Fruit fly (Drosophila melanogaster) whole organism, wandering third instar larva: ENCODE results near the gene CG13847.

Experiments
- Abd-B ChIP-seq: fragments of >200 bp; optimal IDR thresholded peaks from 2 replicates; lab custom pipeline; 2017; ENCODE audit warnings: missing biosample characterization, missing genetic modification characterization
- CG32264 ChIP-seq: fragments of 200-800 bp; sonication (Bioruptor generic); optimal IDR thresholded peaks from 2 replicates; lab custom pipeline; 2016; ENCODE audit warnings: missing biosample characterization, missing genetic modification characterization
- Dfd ChIP-seq: fragments of >200 bp; optimal IDR thresholded peaks from 2 replicates; lab custom pipeline; 2017; ENCODE audit warnings: missing biosample characterization, missing genetic modification characterization
- Dif ChIP-seq: fragments of 200-275, 200-300 bp; sonication (Bioruptor generic); optimal IDR thresholded peaks from 2 replicates; lab custom pipeline; 2018; ENCODE audit warnings: missing biosample characterization, missing genetic modification characterization; ENCODE audit not compliant: partially characterized antibody
- GATAd ChIP-seq: sonication (Bioruptor generic); optimal IDR thresholded peaks from 2 replicates; lab custom pipeline; 2016; ENCODE audit warnings: missing biosample characterization, missing genetic modification characterization
- HLH106 ChIP-seq: fragments of 200-800 bp; optimal IDR thresholded peaks from 3 replicates; lab custom pipeline; 2019; ENCODE audit warnings: missing biosample characterization, mild to moderate bottlenecking, missing genetic modification characterization, moderate library complexity
- Hnf4 ChIP-seq: fragments of 200-800 bp; sonication (Bioruptor generic); optimal IDR thresholded peaks from 2 replicates; lab custom pipeline; 2016; ENCODE audit warnings: missing biosample characterization, mild to moderate bottlenecking, missing genetic modification characterization
- Hr78 ChIP-seq: fragments of >200 bp; optimal IDR thresholded peaks from 2 replicates; lab custom pipeline; 2017; ENCODE audit warnings: missing biosample characterization, missing genetic modification characterization
- Hr83 ChIP-seq: fragments of 200-300 bp; sonication (Bioruptor generic); optimal IDR thresholded peaks from 2 replicates; lab custom pipeline; 2016; ENCODE audit warnings: missing biosample characterization, mild to moderate bottlenecking, missing genetic modification characterization, moderate library complexity; ENCODE audit not compliant: poor library complexity, severe bottlenecking
- Jra ChIP-seq: sonication (Bioruptor generic); optimal IDR thresholded peaks from 2 replicates; lab custom pipeline; 2016; ENCODE audit warnings: missing biosample characterization, missing genetic modification characterization
- Mio ChIP-seq: sonication (Bioruptor generic); optimal IDR thresholded peaks from 2 replicates; lab custom pipeline; 2016; ENCODE audit warnings: missing biosample characterization, missing genetic modification characterization
- Myc ChIP-seq: fragments of >200 bp; optimal IDR thresholded peaks from 2 replicates; lab custom pipeline; 2017
- N ChIP-seq: fragments of >200 bp; optimal IDR thresholded peaks from 2 replicates; lab custom pipeline; 2018; ENCODE audit warnings: missing biosample characterization, missing external identifiers, missing genetic modification characterization
- OdsH ChIP-seq: fragments of 200-800 bp; sonication (Bioruptor generic); optimal IDR thresholded peaks from 2 replicates; lab custom pipeline; 2016; ENCODE audit warnings: missing biosample characterization, mild to moderate bottlenecking, missing genetic modification characterization
- Sp1 ChIP-seq: fragments of 200-800 bp; sonication (Bioruptor generic); optimal IDR thresholded peaks from 3 replicates; lab custom pipeline; 2019; ENCODE audit warnings: missing biosample characterization, mild to moderate bottlenecking, missing genetic modification characterization, moderate library complexity
- Vsx2 ChIP-seq: fragments of 200-300, 225-300 bp; sonication (Bioruptor generic); optimal IDR thresholded peaks from 2 replicates; lab custom pipeline; 2018; ENCODE audit warnings: missing biosample characterization, missing genetic modification characterization; ENCODE audit not compliant: partially characterized antibody
- dl ChIP-seq, 2 experiments: fragments of 175-275, 200-275 bp in 1 of 2; fragments of 200-275 bp in 1 of 2; sonication (Bioruptor generic); optimal IDR thresholded peaks; lab custom pipeline; 2018; ENCODE audit warnings: mild to moderate bottlenecking in 2 of 2, missing biosample characterization in 2 of 2, missing genetic modification characterization in 2 of 2, moderate library complexity in 2 of 2; ENCODE audit not compliant: partially characterized antibody in 2 of 2, insufficient read depth in 1 of 2
- ey ChIP-seq: fragments of 200-800 bp; sonication (Bioruptor generic); optimal IDR thresholded peaks from 2 replicates; lab custom pipeline; 2016; ENCODE audit warnings: missing biosample characterization, missing genetic modification characterization
- foxo ChIP-seq, 2 experiments: fragments of 200-800 bp; sonication (Bioruptor generic); optimal IDR thresholded peaks; 2 replicates in 1 of 2; 3 replicates in 1 of 2; lab custom pipeline; 2016 to 2017; ENCODE audit warnings: missing biosample characterization in 2 of 2, missing genetic modification characterization in 2 of 2
- fru ChIP-seq: fragments of 200-800 bp; sonication (Bioruptor generic); optimal IDR thresholded peaks from 3 replicates; lab custom pipeline; 2016; ENCODE audit warnings: missing biosample characterization, mild to moderate bottlenecking, missing genetic modification characterization
- h ChIP-seq: fragments of 200-800 bp; sonication (Bioruptor generic); optimal IDR thresholded peaks from 3 replicates; lab custom pipeline; 2016; ENCODE audit warnings: missing biosample characterization, mild to moderate bottlenecking, missing genetic modification characterization
- pan ChIP-seq: fragments of >200 bp; optimal IDR thresholded peaks from 2 replicates; lab custom pipeline; 2017
- psq ChIP-seq: fragments of 200-800 bp; sonication (Bioruptor generic); optimal IDR thresholded peaks from 3 replicates; lab custom pipeline; 2017; ENCODE audit warnings: missing biosample characterization, mild to moderate bottlenecking, missing genetic modification characterization, moderate library complexity
- rgr ChIP-seq: fragments of 200-800 bp; sonication (Bioruptor generic); optimal IDR thresholded peaks from 3 replicates; lab custom pipeline; 2016; ENCODE audit warnings: missing biosample characterization, mild to moderate bottlenecking, missing genetic modification characterization
- sage ChIP-seq: fragments of 200-800 bp; sonication (Bioruptor generic); optimal IDR thresholded peaks from 2 replicates; lab custom pipeline; 2016; ENCODE audit warnings: missing biosample characterization, mild to moderate bottlenecking, missing genetic modification characterization
- sv ChIP-seq: fragments of 200-800 bp; sonication (Bioruptor generic); optimal IDR thresholded peaks from 3 replicates; lab custom pipeline; 2016; ENCODE audit warnings: missing biosample characterization, missing genetic modification characterization
- tai ChIP-seq: sonication (Bioruptor generic); optimal IDR thresholded peaks from 2 replicates; lab custom pipeline; 2016; ENCODE audit warnings: missing biosample characterization, missing genetic modification characterization
- usp ChIP-seq: fragments of >200 bp; optimal IDR thresholded peaks from 2 replicates; lab custom pipeline; 2017; ENCODE audit warnings: missing biosample characterization, missing genetic modification characterization

CG13847 gene

DNA sequence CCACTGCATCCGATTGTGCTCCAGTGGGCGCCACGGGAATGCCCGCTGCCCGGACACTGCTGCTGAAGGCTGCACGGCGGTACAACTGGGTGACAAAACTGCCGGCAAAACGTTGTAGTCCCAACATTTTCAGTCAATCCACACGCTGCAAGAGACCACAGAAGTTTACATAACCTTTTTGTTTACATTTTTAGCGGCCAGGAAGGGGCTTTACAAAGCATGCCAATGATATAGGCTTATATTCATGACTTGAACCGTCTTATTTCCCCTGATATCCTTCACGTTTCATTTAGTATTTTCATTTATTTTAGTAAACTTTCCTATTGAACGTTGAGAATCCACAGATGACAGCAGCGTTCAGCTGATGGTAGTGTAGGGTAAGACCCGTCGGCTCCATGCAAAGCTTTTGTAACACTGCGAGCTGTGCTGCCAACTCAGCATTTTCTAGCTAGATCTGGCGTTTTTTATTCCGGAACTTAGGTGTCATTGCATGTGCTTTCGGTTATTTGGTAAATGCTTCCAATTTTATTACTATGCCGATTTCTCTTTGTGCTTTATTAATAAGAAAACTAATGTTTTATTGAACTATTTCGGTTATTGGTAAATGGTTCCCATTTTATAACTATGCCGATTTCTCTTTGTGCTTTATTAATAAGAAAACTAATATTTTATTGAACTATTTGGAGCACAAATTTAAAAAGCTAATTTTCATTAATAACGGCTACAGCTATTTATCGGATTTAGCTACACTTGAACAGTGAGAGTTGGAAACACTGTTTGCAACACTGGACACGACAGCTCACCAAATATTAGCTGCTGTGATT, 25.2 kb downstream of the CG13847 start, which contains the start of the genes CG13850 and lqfR (continued):
- peak; percentile 85 for TF ChIP-seq Jra (GFP tag; lab: Kevin White, UChicago)

DNA sequence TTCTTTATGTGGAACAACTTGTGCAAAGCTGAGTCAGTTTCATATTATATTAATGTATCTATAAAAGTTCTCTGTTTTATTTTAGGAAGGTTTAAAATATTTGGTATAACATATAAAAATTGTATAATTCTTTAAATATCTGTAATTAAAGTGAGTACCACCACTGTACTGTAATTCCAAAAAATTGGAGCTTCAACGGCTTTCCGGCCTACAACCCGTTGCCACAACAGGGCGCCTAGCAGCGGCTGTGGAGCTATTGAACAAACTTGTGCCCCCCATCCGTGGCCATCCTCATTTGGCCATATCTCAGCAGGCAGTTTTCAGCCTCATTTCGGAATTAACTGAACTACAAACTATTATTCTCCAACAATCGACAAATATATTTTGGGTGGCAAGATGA, 30.3 kb downstream of the CG13847 start, which contains the start of gene CG13855:
CG13855 (plus strand) TSS at position 301 of the 400 bp plus-strand sequence.
- TF ChIP-seq Hnf4 (no peak), N (GFP tag; lab: Kevin White, UChicago) (no peak), Dfd (no peak), Hr78 (GFP tag; lab: Kevin White, UChicago) (no peak), sage (no peak), sv (GFP tag; lab: Kevin White, UChicago) (no peak), fru (no peak), psq (GFP tag; lab: Kevin White, UChicago) (no peak), HLH106 (tag; lab: Kevin White, UChicago) (no peak), CG32264 (GFP tag; lab: Kevin White, UChicago) (no peak), pan (no peak), dl (GFP tag; optimal IDR thresholded peaks at IDR 0.05; lab: Kevin White, UChicago; ENCODE audit: insufficient read depth in 1 of 2, partially characterized antibody in 2 of 2) (no peak), Abd-B (GFP tag; lab: Kevin White, UChicago) (no peak), rgr (GFP tag; lab: Kevin White, UChicago) (no peak), tai (GFP tag; lab: Kevin White, UChicago) (no peak), Sp1 (GFP tag; lab: Kevin White, UChicago) (no peak)

DNA sequence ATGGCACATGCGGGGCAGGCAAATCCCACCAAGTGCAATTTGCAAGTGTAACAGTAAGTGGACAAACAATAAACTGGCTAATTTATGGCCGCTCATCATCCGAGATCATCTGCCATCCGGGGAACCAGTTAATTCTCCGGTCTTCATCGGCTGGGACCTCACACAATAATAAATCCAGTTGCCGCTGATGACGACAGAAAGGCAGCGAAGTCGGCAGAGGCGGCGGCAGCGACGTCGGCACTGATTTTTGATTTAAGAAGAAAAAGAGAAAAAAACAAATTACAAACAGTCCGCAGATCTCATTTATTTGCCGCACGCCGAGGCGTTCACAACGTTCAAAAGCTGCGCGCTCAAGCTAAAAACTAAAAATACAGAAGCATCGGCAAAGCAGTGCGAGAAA, 33.6 kb downstream of the CG13847 start, which contains the start of gene CG13856:
CG13856 (plus strand) TSS at position 301 of the 400 bp plus-strand sequence.
- no peak for TF ChIP-seq Hr83 (GFP tag; lab: Kevin White, UChicago)

DNA sequence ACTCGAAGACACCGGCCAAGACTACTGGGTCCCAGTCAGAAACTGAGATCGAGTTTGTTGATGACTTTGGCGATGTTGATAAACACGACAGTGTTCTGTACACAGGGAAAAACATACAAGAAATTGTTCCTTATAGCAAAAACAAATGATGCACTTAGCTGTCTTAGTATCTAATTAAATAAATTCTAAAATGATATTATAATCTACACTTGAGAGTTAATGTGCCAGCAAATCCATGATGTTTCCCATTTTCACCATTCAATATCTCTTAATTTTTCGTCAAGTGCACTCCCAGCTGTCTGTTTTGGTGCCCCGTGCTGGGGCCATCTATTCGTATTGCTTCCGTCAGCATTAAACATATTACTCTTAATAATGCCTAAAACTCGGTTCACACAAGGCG, 35.7 kb downstream of the CG13847 start:
- TF ChIP-seq sv (GFP tag; lab: Kevin White, UChicago): peak; percentile 18
- TF ChIP-seq Mio (GFP tag; lab: Kevin White, UChicago): no peak
- TF ChIP-seq, all 38 proteins: peak for 1

DNA sequence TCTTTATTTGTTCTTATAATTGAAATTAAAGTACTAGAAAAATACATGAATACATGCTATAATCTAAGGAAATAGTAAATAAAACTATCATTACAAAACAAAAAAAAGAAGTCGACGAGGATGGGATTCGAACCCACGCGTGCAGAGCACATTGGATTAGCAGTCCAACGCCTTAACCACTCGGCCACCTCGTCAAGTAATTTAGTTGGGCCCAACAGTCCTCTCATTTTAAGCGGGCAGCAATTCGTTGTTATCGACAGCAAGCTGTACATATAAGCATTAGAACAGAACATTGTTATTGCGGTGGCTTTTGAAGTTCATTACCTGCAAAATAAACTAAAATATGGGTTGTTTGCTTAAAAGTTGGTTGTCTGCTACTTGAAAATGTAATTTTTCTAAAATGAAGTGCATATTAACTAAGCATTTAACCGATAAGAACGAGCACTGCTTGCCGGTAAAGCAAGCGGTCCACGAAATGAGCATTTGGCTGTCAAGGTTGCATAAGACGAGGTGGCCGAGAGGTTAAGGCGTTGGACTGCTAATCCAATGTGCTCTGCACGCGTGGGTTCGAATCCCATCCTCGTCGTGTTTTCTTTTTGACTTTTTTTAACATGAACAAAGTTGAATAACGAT, 38.8 kb downstream of the CG13847 start:
- TF ChIP-seq Myc (lab: Kevin White, UChicago): peak; percentile 23
- peak; percentile 14 for TF ChIP-seq Abd-B (GFP tag; lab: Kevin White, UChicago)
- TF ChIP-seq N (GFP tag; lab: Kevin White, UChicago): peak; percentile 77
- no peak for TF ChIP-seq Dif (GFP tag; lab: Kevin White, UChicago)

DNA sequence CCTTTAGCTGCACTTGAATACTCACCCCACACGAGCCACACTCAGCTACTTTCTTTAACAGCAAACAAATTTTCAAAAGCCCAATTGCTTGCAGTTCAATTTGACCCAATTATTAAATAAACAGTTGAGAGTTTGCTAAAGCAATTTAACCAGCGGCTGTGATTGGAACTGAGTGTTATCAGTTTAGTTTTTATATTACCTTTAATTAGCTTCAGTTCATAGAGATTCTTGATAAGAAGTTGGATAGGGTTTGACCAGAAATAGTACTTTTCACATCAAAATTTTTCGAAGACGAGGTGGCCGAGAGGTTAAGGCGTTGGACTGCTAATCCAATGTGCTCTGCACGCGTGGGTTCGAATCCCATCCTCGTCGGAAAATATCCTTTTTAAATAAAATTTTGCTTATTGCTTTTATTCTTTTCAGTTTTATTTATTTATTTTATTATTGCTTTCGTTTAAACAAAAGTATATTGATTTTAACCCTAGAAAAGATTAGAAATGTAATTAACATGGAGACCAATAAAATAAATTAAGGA, 39.6 kb downstream of the CG13847 start:
- TF ChIP-seq dl (GFP tag; optimal IDR thresholded peaks at IDR 0.05; lab: Kevin White, UChicago; ENCODE audit: insufficient read depth in 1 of 2, partially characterized antibody in 2 of 2) (no peak), sage (no peak)

DNA sequence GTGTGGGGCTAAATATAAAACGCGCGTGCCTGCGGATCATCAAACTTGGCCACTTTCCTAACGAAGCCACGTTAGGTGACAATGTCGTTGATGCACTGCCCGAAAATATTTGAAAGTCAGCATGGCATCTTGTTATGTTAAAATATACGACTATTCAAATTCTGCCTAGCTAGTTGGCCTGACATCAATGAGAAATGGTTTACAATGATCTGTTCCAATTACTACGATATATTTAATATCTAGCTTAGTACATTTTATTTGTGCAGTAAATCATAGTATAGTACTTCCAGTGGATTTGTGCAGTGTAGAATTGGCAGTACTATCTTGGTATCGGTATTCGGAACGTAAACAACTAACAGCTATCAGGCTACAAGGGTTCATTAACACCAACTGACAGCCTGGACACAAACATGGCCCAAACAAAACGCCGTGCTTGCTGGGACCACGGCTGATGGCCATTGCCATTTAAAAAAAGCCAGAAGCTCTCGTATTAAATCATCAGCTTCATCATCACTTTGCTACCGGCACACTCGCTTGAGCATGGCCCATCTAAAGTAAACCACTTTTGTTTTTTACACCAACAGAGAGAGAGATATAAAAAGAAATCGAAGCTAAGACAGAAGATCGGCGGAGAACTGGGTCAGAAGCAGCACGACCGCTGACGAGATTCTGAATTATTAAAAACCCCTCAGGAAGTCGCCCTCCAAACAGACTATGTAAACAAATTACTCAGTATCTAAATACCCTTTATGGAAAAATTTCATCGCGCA, 40.4 kb downstream of the CG13847 start:
- TF ChIP-seq usp (GFP tag; lab: Kevin White, UChicago): no peak
- no peak for TF ChIP-seq OdsH (GFP tag; lab: Kevin White, UChicago)
- TF ChIP-seq foxo (GFP tag; optimal IDR thresholded peaks at IDR 0.05; lab: Kevin White, UChicago): no peak
- no peak for TF ChIP-seq Vsx2 (GFP tag; lab: Kevin White, UChicago)
- no peak for TF ChIP-seq pan
- TF ChIP-seq GATAd (GFP tag; lab: Kevin White, UChicago): no peak
- TF ChIP-seq ey: no peak
- TF ChIP-seq tai (GFP tag; lab: Kevin White, UChicago): no peak
- TF ChIP-seq h: no peak
